Worm (Caenorhabditis elegans) whole organism, early embryonic: Measurements from ENCODE around the gene Y38H6A.3.

ENCODE experiments used
- B0310.2 ChIP-seq: sonication (generic microtip); optimal IDR thresholded peaks from 2 replicates; lab custom pipeline; 2016; ENCODE audit warnings: mild to moderate bottlenecking, missing genetic modification characterization, missing compliant biosample characterization
- F13C5.2 ChIP-seq: sonication (generic microtip); optimal IDR thresholded peaks from 2 replicates; lab custom pipeline; 2017; ENCODE audit warnings: mild to moderate bottlenecking, missing genetic modification characterization, inconsistent platforms, missing compliant biosample characterization
- aly-1 ChIP-seq: sonication (generic microtip); optimal IDR thresholded peaks from 2 replicates; lab custom pipeline; 2016; ENCODE audit warnings: missing genetic modification characterization, missing compliant biosample characterization
- ama-1 ChIP-seq: fragments of 150-350 bp; optimal IDR thresholded peaks from 2 replicates; lab custom pipeline; 2014
- ceh-13 ChIP-seq: fragments of 200-800 bp; sonication (Bioruptor generic); optimal IDR thresholded peaks from 2 replicates; lab custom pipeline; 2018; ENCODE audit warnings: mild to moderate bottlenecking, missing genetic modification characterization, missing compliant biosample characterization
- ceh-36 ChIP-seq: sonication (generic microtip); optimal IDR thresholded peaks from 2 replicates; lab custom pipeline; 2016; ENCODE audit warnings: missing genetic modification characterization, inconsistent platforms, missing compliant biosample characterization
- ets-7 ChIP-seq: sonication (generic microtip); optimal IDR thresholded peaks from 2 replicates; lab custom pipeline; 2016; ENCODE audit warnings: missing genotype, missing genetic modification characterization, missing compliant biosample characterization
- flt-1 ChIP-seq: fragments of 200-800 bp; sonication (Bioruptor generic); IDR thresholded peaks from 2 replicates; pipeline ENCODE4 v1.3.6; 2022; ENCODE audit warnings: missing genetic modification characterization, missing compliant biosample characterization
- hmbx-1 ChIP-seq: sonication (generic microtip); optimal IDR thresholded peaks from 2 replicates; lab custom pipeline; 2016; ENCODE audit warnings: mild to moderate bottlenecking, missing genetic modification characterization, missing compliant biosample characterization
- hmg-4 ChIP-seq: fragments of 200-800 bp; sonication (Bioruptor generic); optimal IDR thresholded peaks from 2 replicates; lab custom pipeline; 2018; ENCODE audit warnings: mild to moderate bottlenecking, missing genetic modification characterization, missing compliant biosample characterization
- hnd-1 ChIP-seq: sonication (generic microtip); optimal IDR thresholded peaks from 2 replicates; lab custom pipeline; 2016; ENCODE audit warnings: missing genetic modification characterization, missing compliant biosample characterization
- pes-1 ChIP-seq: fragments of 200-800 bp; sonication (Bioruptor generic); IDR thresholded peaks from 2 replicates; pipeline ENCODE4 v1.3.6; 2022; ENCODE audit warnings: missing genetic modification reagents, missing genetic modification characterization, missing compliant biosample characterization
- scrt-1 ChIP-seq: fragments of 200-800 bp; sonication (Bioruptor generic); IDR thresholded peaks from 2 replicates; pipeline ENCODE4 v1.3.6; 2022; ENCODE audit warnings: missing genetic modification characterization, missing compliant biosample characterization
- sea-1 ChIP-seq: fragments of 200-800 bp; sonication (Bioruptor generic); conservative IDR thresholded peaks from 2 replicates; pipeline ENCODE4 v1.3.6; 2022; ENCODE audit warnings: missing genetic modification characterization, missing compliant biosample characterization
- tbx-11 ChIP-seq: fragments of 200-800 bp; sonication (Bioruptor generic); IDR thresholded peaks from 2 replicates; pipeline ENCODE4 v1.3.6; 2022; ENCODE audit warnings: missing genetic modification characterization, missing compliant biosample characterization
- tra-4 ChIP-seq: sonication (generic microtip); optimal IDR thresholded peaks from 2 replicates; lab custom pipeline; 2017; ENCODE audit warnings: missing genetic modification characterization, missing compliant biosample characterization

Gene Y38H6A.3

ce11 chrV:20387415-20387814 lies 42.4 kb downstream of the Y38H6A.3 start, which contains the start of gene F53H2.1:
Gene F53H2.1, plus strand, starts transcription at chrV:20387715.
- TF ChIP-seq tbx-11 (GFP tag; lab: Robert Waterston, UW) (no peak), F13C5.2 (tag; lab: Kevin White, UChicago) (no peak)

- TF ChIP-seq tbx-11 (GFP tag; lab: Robert Waterston, UW) (no peak), hnd-1 (tag; lab: Kevin White, UChicago) (no peak), B0310.2 (tag; lab: Kevin White, UChicago) (no peak), pes-1 (GFP tag; lab: Robert Waterston, UW) (no peak), flt-1 (GFP tag; lab: Robert Waterston, UW) (no peak), ceh-13 (GFP tag; lab: Kevin White, UChicago) (no peak), tra-4 (tag; lab: Kevin White, UChicago) (no peak), ama-1 (lab: Kevin White, UChicago) (no peak), scrt-1 (GFP tag; lab: Robert Waterston, UW) (no peak), aly-1 (tag; lab: Kevin White, UChicago) (no peak), ets-7 (no peak), sea-1 (GFP tag; lab: Robert Waterston, UW) (no peak), F13C5.2 (tag; lab: Kevin White, UChicago) (no peak), ceh-36 (no peak), hmbx-1 (no peak), hmg-4 (GFP tag; lab: Kevin White, UChicago) (no peak)
Measured at ce11 chrV:20393773-20394172, 48.8 kb downstream of the Y38H6A.3 start, which contains the start of gene cnc-7. Gene cnc-7, plus strand, starts transcription at chrV:20394073.
